Worm (Caenorhabditis elegans): Measurements from ENCODE around the gene nspc-10.

Gene nspc-10

ce11 chrX:12364804-12365203 is 21.4 kb downstream of the nspc-10 start, which contains the start of gene F19H6.5:
Gene F19H6.5 (minus strand): TSS chrX:12364904.
- TF ChIP-seq ZK546.5 (tag; optimal IDR thresholded peaks at IDR 0.05): no peak
- TF ChIP-seq zag-1 (tag; optimal IDR thresholded peaks at IDR 0.05): no peak
- no peak for TF ChIP-seq nhr-10 (tag; optimal IDR thresholded peaks at IDR 0.05)
- TF ChIP-seq lin-13 (GFP tag; optimal IDR thresholded peaks at IDR 0.05): no peak
- TF ChIP-seq unc-55 (GFP tag; optimal IDR thresholded peaks at IDR 0.05): no peak
- no peak for TF ChIP-seq crh-2 (tag; optimal IDR thresholded peaks at IDR 0.05)
- no peak for TF ChIP-seq alr-1 (tag; optimal IDR thresholded peaks at IDR 0.05)
- no peak for TF ChIP-seq egl-27 (tag; optimal IDR thresholded peaks at IDR 0.05)

- TF ChIP-seq mab-5 (tag; optimal IDR thresholded peaks at IDR 0.05) (no peak), crh-2 (tag; optimal IDR thresholded peaks at IDR 0.05) (no peak), ZK546.5 (tag; optimal IDR thresholded peaks at IDR 0.05) (no peak), peb-1 (tag; optimal IDR thresholded peaks at IDR 0.05) (no peak)
Observed at ce11 chrX:12365388-12365787, 22.0 kb downstream of the nspc-10 start, which contains the start of gene F19H6.4. Gene F19H6.4 (plus strand): TSS chrX:12365688.

ce11 chrX:12367498-12367897 is 24.1 kb downstream of the nspc-10 start:
- peak; percentile 76 for TF ChIP-seq nhr-129 (tag; optimal IDR thresholded peaks at IDR 0.05)
- no peak for TF ChIP-seq dmd-4 (tag; optimal IDR thresholded peaks at IDR 0.05)
- TF ChIP-seq nhr-11 (tag; optimal IDR thresholded peaks at IDR 0.05): no peak
- peak; percentile 35 for TF ChIP-seq zag-1 (tag; optimal IDR thresholded peaks at IDR 0.05)
- peak; percentile 56 for TF ChIP-seq unc-55 (GFP tag; optimal IDR thresholded peaks at IDR 0.05)
- peak; percentile 9 for TF ChIP-seq F13H6.1 (tag; optimal IDR thresholded peaks at IDR 0.05)
- no peak for TF ChIP-seq nhr-12 (tag; optimal IDR thresholded peaks at IDR 0.05)
- peak in 1 of 2 experiments; percentile 41 for TF ChIP-seq mdl-1 (tag; optimal IDR thresholded peaks at IDR 0.05)
- peak; percentile 24 for TF ChIP-seq fos-1 (tag; optimal IDR thresholded peaks at IDR 0.05)
- peak; percentile 49 for TF ChIP-seq crh-2 (tag; optimal IDR thresholded peaks at IDR 0.05)
- peak; percentile 36 for TF ChIP-seq C34F6.9 (tag; optimal IDR thresholded peaks at IDR 0.05)
- no peak for TF ChIP-seq egl-27 (tag; optimal IDR thresholded peaks at IDR 0.05)
- TF ChIP-seq sma-9 (GFP tag; optimal IDR thresholded peaks at IDR 0.05): peak; percentile 51
- TF ChIP-seq sma-9 (tag; optimal IDR thresholded peaks at IDR 0.05): no peak

- TF ChIP-seq elt-1 (tag; optimal IDR thresholded peaks at IDR 0.05): no peak
- TF ChIP-seq dmd-4 (tag; optimal IDR thresholded peaks at IDR 0.05): no peak
- no peak for TF ChIP-seq gmeb-1 (tag; optimal IDR thresholded peaks at IDR 0.05)
- TF ChIP-seq ceh-16 (tag; optimal IDR thresholded peaks at IDR 0.05): no peak
- no peak for TF ChIP-seq ztf-11 (tag; optimal IDR thresholded peaks at IDR 0.05)
- TF ChIP-seq elt-3 (tag; optimal IDR thresholded peaks at IDR 0.05): no peak
- no peak for TF ChIP-seq aly-2 (tag; optimal IDR thresholded peaks at IDR 0.05)
- TF ChIP-seq F13H6.1 (tag; optimal IDR thresholded peaks at IDR 0.05): no peak
- TF ChIP-seq R02D3.7 (tag; optimal IDR thresholded peaks at IDR 0.05): no peak
- TF ChIP-seq lin-13 (GFP tag; optimal IDR thresholded peaks at IDR 0.05): no peak
- no peak for TF ChIP-seq nhr-25 (tag; optimal IDR thresholded peaks at IDR 0.05)
- TF ChIP-seq lsy-2 (tag; optimal IDR thresholded peaks at IDR 0.05): no peak
- no peak for TF ChIP-seq C34F6.9 (tag; optimal IDR thresholded peaks at IDR 0.05)
- no peak for TF ChIP-seq mdl-1 (tag; optimal IDR thresholded peaks at IDR 0.05)
- TF ChIP-seq nhr-237 (tag; optimal IDR thresholded peaks at IDR 0.05): no peak
- no peak for TF ChIP-seq sma-9 (GFP tag; optimal IDR thresholded peaks at IDR 0.05)
- TF ChIP-seq sma-9 (tag; optimal IDR thresholded peaks at IDR 0.05): no peak
- TF ChIP-seq alr-1 (tag; optimal IDR thresholded peaks at IDR 0.05): no peak
- no peak for TF ChIP-seq lin-11 (tag; optimal IDR thresholded peaks at IDR 0.05)
- TF ChIP-seq Y55F3AM.14 (GFP tag; optimal IDR thresholded peaks at IDR 0.05): no peak
Observed at ce11 chrX:12371321-12371720, 27.9 kb downstream of the nspc-10 start, which contains the start of gene rif-1.2. Gene rif-1.2 (minus strand): TSS chrX:12371421.

ce11 chrX:12375783-12376182 is 32.4 kb downstream of the nspc-10 start:
- TF ChIP-seq ztf-1 (GFP tag; conservative IDR thresholded peaks at IDR 0.05) (no peak), nhr-25 (tag; optimal IDR thresholded peaks at IDR 0.05) (no peak), lin-39 (tag; optimal IDR thresholded peaks at IDR 0.05) (no peak), gmeb-1 (tag; optimal IDR thresholded peaks at IDR 0.05) (no peak), nhr-129 (tag; optimal IDR thresholded peaks at IDR 0.05) (no peak), elt-1 (tag; optimal IDR thresholded peaks at IDR 0.05) (no peak)
